Worm (Caenorhabditis elegans): Measurements from ENCODE around the gene F41F3.9.

The F41F3.9 gene

ce11 chrV:4665651-4666050 lies 10.4 kb downstream of the F41F3.9 start, which contains the start of gene srx-73:
TSS of gene srx-73 (minus strand) at chrV:4665751.
- TF ChIP-seq hlh-13 (GFP tag; optimal IDR thresholded peaks at IDR 0.05): no peak
- TF ChIP-seq F13H6.1 (tag; optimal IDR thresholded peaks at IDR 0.05): no peak
- TF ChIP-seq dmd-4 (tag; optimal IDR thresholded peaks at IDR 0.05; ENCODE audit: borderline replicate concordance): no peak
- TF ChIP-seq fkh-6 (tag; optimal IDR thresholded peaks at IDR 0.05): no peak
- TF ChIP-seq ceh-34 (tag; optimal IDR thresholded peaks at IDR 0.05): no peak
- TF ChIP-seq ceh-30 (tag; optimal IDR thresholded peaks at IDR 0.05): no peak
- TF ChIP-seq npax-4 (tag; optimal IDR thresholded peaks at IDR 0.05): no peak
- TF ChIP-seq K02D7.2 (tag; optimal IDR thresholded peaks at IDR 0.05): no peak
- no peak for TF ChIP-seq ceh-14 (tag; optimal IDR thresholded peaks at IDR 0.05)

- TF ChIP-seq ceh-34 (tag; optimal IDR thresholded peaks at IDR 0.05) (no peak), mec-3 (tag; optimal IDR thresholded peaks at IDR 0.05; ENCODE audit: borderline replicate concordance) (peak; percentile 42), eyg-1 (tag; optimal IDR thresholded peaks at IDR 0.05) (no peak), elt-4 (tag; optimal IDR thresholded peaks at IDR 0.05) (peak; percentile 37), pqm-1 (tag; optimal IDR thresholded peaks at IDR 0.05) (no peak), ceh-48 (tag; optimal IDR thresholded peaks at IDR 0.05) (no peak), hlh-6 (tag; optimal IDR thresholded peaks at IDR 0.05) (peak; percentile 43)
Measured at ce11 chrV:4667062-4667461, 11.8 kb downstream of the F41F3.9 start.

ce11 chrV:4668636-4669035 lies 13.4 kb downstream of the F41F3.9 start, which contains the start of gene srx-77:
TSS of gene srx-77 (minus strand) at chrV:4668736.
- no peak for TF ChIP-seq pqm-1 (tag; optimal IDR thresholded peaks at IDR 0.05)
- no peak for TF ChIP-seq ama-1 (optimal IDR thresholded peaks at IDR 0.05)
- TF ChIP-seq pha-2 (tag; optimal IDR thresholded peaks at IDR 0.05): no peak
- no peak for TF ChIP-seq Y22D7AL.16 (tag; optimal IDR thresholded peaks at IDR 0.05)
- no peak for TF ChIP-seq nhr-232 (tag; optimal IDR thresholded peaks at IDR 0.05)

- TF ChIP-seq ceh-24 (tag; optimal IDR thresholded peaks at IDR 0.05) (no peak), C38D4.7 (GFP tag; optimal IDR thresholded peaks at IDR 0.05) (no peak), T23F11.4 (GFP tag; optimal IDR thresholded peaks at IDR 0.05) (no peak), ceh-18 (tag; optimal IDR thresholded peaks at IDR 0.05) (no peak), fax-1 (tag; optimal IDR thresholded peaks at IDR 0.05) (no peak), unc-86 (tag; optimal IDR thresholded peaks at IDR 0.05) (no peak), rnt-1 (tag; optimal IDR thresholded peaks at IDR 0.05) (no peak), K09A11.1 (tag; optimal IDR thresholded peaks at IDR 0.05; ENCODE audit: insufficient read depth) (no peak)
Measured at ce11 chrV:4672487-4672886, 17.2 kb downstream of the F41F3.9 start, which contains the start of gene K03B4.9. TSS of gene K03B4.9 (minus strand) at chrV:4672587.

- TF ChIP-seq hlh-6 (tag; optimal IDR thresholded peaks at IDR 0.05): no peak
- TF ChIP-seq nhr-232 (tag; optimal IDR thresholded peaks at IDR 0.05): no peak
- no peak for TF ChIP-seq eyg-1 (tag; optimal IDR thresholded peaks at IDR 0.05)
- TF ChIP-seq unc-86 (tag; optimal IDR thresholded peaks at IDR 0.05): no peak
- no peak for TF ChIP-seq unc-55 (GFP tag; optimal IDR thresholded peaks at IDR 0.05)
- no peak for TF ChIP-seq F13H6.1 (tag; optimal IDR thresholded peaks at IDR 0.05)
- TF ChIP-seq nfya-1 (tag; optimal IDR thresholded peaks at IDR 0.05): no peak
- no peak for TF ChIP-seq K09A11.1 (tag; optimal IDR thresholded peaks at IDR 0.05; ENCODE audit: insufficient read depth)
- no peak for TF ChIP-seq pha-4 (tag; optimal IDR thresholded peaks at IDR 0.05)
- no peak for TF ChIP-seq dve-1 (tag; optimal IDR thresholded peaks at IDR 0.05)
Measured at ce11 chrV:4674506-4674905, 19.2 kb downstream of the F41F3.9 start, which contains the start of gene K03B4.8. TSS of gene K03B4.8 (minus strand) at chrV:4674606.

- TF ChIP-seq Y22D7AL.16 (tag; optimal IDR thresholded peaks at IDR 0.05) (no peak), T23F11.4 (GFP tag; optimal IDR thresholded peaks at IDR 0.05) (no peak), gmeb-2 (tag; optimal IDR thresholded peaks at IDR 0.05) (no peak), eyg-1 (tag; optimal IDR thresholded peaks at IDR 0.05) (no peak), hlh-15 (tag; optimal IDR thresholded peaks at IDR 0.05) (no peak), ama-1 (optimal IDR thresholded peaks at IDR 0.05) (no peak), ceh-9 (tag; optimal IDR thresholded peaks at IDR 0.05) (no peak)
Measured at ce11 chrV:4676092-4676491, 20.8 kb downstream of the F41F3.9 start, which contains the start of gene K03B4.6. TSS of gene K03B4.6 (minus strand) at chrV:4676192.
